Fruit fly (Drosophila melanogaster) whole organism, prepupa: ENCODE data around the gene CG11498.

Experiments used
- CG10669 ChIP-seq: fragments of 200-800 bp; sonication (Bioruptor generic); optimal IDR thresholded peaks from 3 replicates; lab custom pipeline; 2018; ENCODE audit warnings: missing biosample characterization, mild to moderate bottlenecking, missing genetic modification characterization, moderate library complexity
- CG11294 ChIP-seq: fragments of 200-800 bp; sonication (Bioruptor generic); IDR thresholded peaks from 2 replicates; pipeline ENCODE4 v1.3.6; 2022; ENCODE audit warnings: missing biosample characterization, missing genetic modification characterization
- CG11762 ChIP-seq: fragments of 200-800 bp; sonication (Bioruptor generic); optimal IDR thresholded peaks from 3 replicates; lab custom pipeline; 2016; ENCODE audit warnings: missing biosample characterization, missing genetic modification characterization; ENCODE audit not compliant: insufficient read depth
- CG11902 ChIP-seq: fragments of 200-800 bp; sonication (Bioruptor generic); optimal IDR thresholded peaks from 3 replicates; lab custom pipeline; 2016; ENCODE audit warnings: missing biosample characterization, missing genetic modification characterization
- CG15336 ChIP-seq: fragments of 200-800 bp; sonication (Bioruptor generic); IDR thresholded peaks from 2 replicates; pipeline ENCODE4 v1.3.6; 2022; ENCODE audit warnings: missing biosample characterization, missing genetic modification characterization
- CG1621 ChIP-seq: fragments of 200-800 bp; sonication (Bioruptor generic); optimal IDR thresholded peaks from 3 replicates; lab custom pipeline; 2018; ENCODE audit warnings: missing biosample characterization, mild to moderate bottlenecking, missing genetic modification characterization
- CG3032 ChIP-seq: fragments of 200-800 bp; optimal IDR thresholded peaks from 2 replicates; lab custom pipeline; 2019; ENCODE audit warnings: missing biosample characterization, mild to moderate bottlenecking, missing genetic modification characterization, moderate library complexity
- CG31627 ChIP-seq: fragments of 200-800 bp; sonication (Bioruptor generic); optimal IDR thresholded peaks from 3 replicates; lab custom pipeline; 2016; ENCODE audit warnings: missing biosample characterization, missing genetic modification characterization
- CG32006 ChIP-seq: fragments of 200-800 bp; sonication (Bioruptor generic); optimal IDR thresholded peaks from 3 replicates; lab custom pipeline; 2017; ENCODE audit warnings: missing biosample characterization, mild to moderate bottlenecking, missing genetic modification characterization
- CG3919 ChIP-seq: fragments of 200-800 bp; sonication (Bioruptor generic); optimal IDR thresholded peaks from 3 replicates; lab custom pipeline; 2016; ENCODE audit warnings: missing biosample characterization, missing genetic modification characterization
- CG4318 ChIP-seq: fragments of 200-800 bp; sonication (Bioruptor generic); optimal IDR thresholded peaks from 3 replicates; lab custom pipeline; 2017; ENCODE audit warnings: missing biosample characterization, mild to moderate bottlenecking, missing genetic modification characterization
- CG6276 ChIP-seq: fragments of 200-800 bp; sonication (Bioruptor generic); optimal IDR thresholded peaks from 2 replicates; lab custom pipeline; 2017; ENCODE audit warnings: missing biosample characterization, mild to moderate bottlenecking, missing genetic modification characterization
- CG6792 ChIP-seq: fragments of 200-800 bp; sonication (Bioruptor generic); optimal IDR thresholded peaks from 3 replicates; lab custom pipeline; 2016; ENCODE audit warnings: missing biosample characterization, missing genetic modification characterization
- CG6808 ChIP-seq: fragments of 200-800 bp; sonication (Bioruptor generic); optimal IDR thresholded peaks from 3 replicates; lab custom pipeline; 2017; ENCODE audit warnings: missing biosample characterization, missing genetic modification characterization, mild to moderate bottlenecking, moderate library complexity, missing genetic modification reagents
- CG6854 ChIP-seq: fragments of 200-800 bp; sonication (Bioruptor generic); optimal IDR thresholded peaks from 2 replicates; lab custom pipeline; 2017; ENCODE audit warnings: missing biosample characterization, mild to moderate bottlenecking, missing genetic modification characterization
- CG7368 ChIP-seq: fragments of 200-800 bp; sonication (Bioruptor generic); optimal IDR thresholded peaks from 3 replicates; lab custom pipeline; 2016; ENCODE audit warnings: missing biosample characterization, missing genetic modification characterization
- CG8119 ChIP-seq: fragments of 200-800 bp; sonication (Bioruptor generic); IDR thresholded peaks from 3 replicates; pipeline ENCODE4 v1.3.6; 2022; ENCODE audit warnings: missing biosample characterization, missing genetic modification characterization
- CG8319 ChIP-seq: fragments of 200-800 bp; sonication (Bioruptor generic); optimal IDR thresholded peaks from 3 replicates; lab custom pipeline; 2016; ENCODE audit warnings: missing biosample characterization, missing genetic modification characterization
- CG9139 ChIP-seq: fragments of 200-800 bp; sonication (Bioruptor generic); optimal IDR thresholded peaks from 3 replicates; lab custom pipeline; 2017; ENCODE audit warnings: missing biosample characterization, mild to moderate bottlenecking, missing genetic modification characterization
- Eip78C ChIP-seq: fragments of 200-800 bp; sonication (Bioruptor generic); peaks from one replicate; lab custom pipeline; 2016; ENCODE audit warnings: missing biosample characterization, missing genetic modification characterization
- Eip93F ChIP-seq: fragments of 200-800 bp; sonication (Bioruptor generic); optimal IDR thresholded peaks from 2 replicates; lab custom pipeline; 2016; ENCODE audit warnings: missing biosample characterization, mild to moderate bottlenecking, missing genetic modification characterization
- Ets21C ChIP-seq: fragments of 200-800 bp; sonication (Bioruptor generic); optimal IDR thresholded peaks from 3 replicates; lab custom pipeline; 2016; ENCODE audit warnings: missing biosample characterization, missing genetic modification characterization
- Gug ChIP-seq: fragments of 200-800 bp; sonication (Bioruptor generic); IDR thresholded peaks from 2 replicates; pipeline ENCODE4 v1.3.6; 2022; ENCODE audit warnings: missing biosample characterization, missing genetic modification characterization
- Hr38 ChIP-seq: sonication (Bioruptor generic); optimal IDR thresholded peaks from 2 replicates; lab custom pipeline; 2016; ENCODE audit warnings: missing biosample characterization, missing genetic modification characterization
- Hr39 ChIP-seq: fragments of 200-800 bp; sonication (Bioruptor generic); optimal IDR thresholded peaks from 2 replicates; lab custom pipeline; 2016; ENCODE audit warnings: missing biosample characterization, missing genetic modification characterization
- Hr4 ChIP-seq: fragments of 200-800 bp; sonication (Bioruptor generic); optimal IDR thresholded peaks from 3 replicates; lab custom pipeline; 2016; ENCODE audit warnings: missing biosample characterization, missing genetic modification characterization
- Lpt ChIP-seq: fragments of 200-800 bp; sonication (Bioruptor generic); optimal IDR thresholded peaks from 3 replicates; lab custom pipeline; 2016; ENCODE audit warnings: missing biosample characterization, missing genetic modification characterization
- Met ChIP-seq: fragments of 200-800 bp; sonication (Bioruptor generic); optimal IDR thresholded peaks from 3 replicates; lab custom pipeline; 2016; ENCODE audit warnings: missing biosample characterization, missing genetic modification characterization
- OdsH ChIP-seq: fragments of 200-800 bp; sonication (Bioruptor generic); optimal IDR thresholded peaks from 3 replicates; lab custom pipeline; 2016; ENCODE audit warnings: missing biosample characterization, missing genetic modification characterization
- Smox ChIP-seq: fragments of 200-800 bp; sonication (Bioruptor generic); optimal IDR thresholded peaks from 3 replicates; lab custom pipeline; 2016; ENCODE audit warnings: missing biosample characterization, missing genetic modification characterization
- Sox14 ChIP-seq: fragments of 200-800 bp; sonication (Bioruptor generic); optimal IDR thresholded peaks from 3 replicates; lab custom pipeline; 2016; ENCODE audit warnings: missing biosample characterization, missing genetic modification characterization
- acj6 ChIP-seq: fragments of 200-800 bp; sonication (Bioruptor generic); optimal IDR thresholded peaks from 3 replicates; lab custom pipeline; 2016; ENCODE audit warnings: missing biosample characterization, missing genetic modification characterization
- cyc ChIP-seq: fragments of 200-800 bp; sonication (Bioruptor generic); optimal IDR thresholded peaks from 3 replicates; lab custom pipeline; 2016; ENCODE audit warnings: missing biosample characterization, missing genetic modification characterization
- dac ChIP-seq: fragments of 200-800 bp; sonication (Bioruptor generic); optimal IDR thresholded peaks from 2 replicates; lab custom pipeline; 2017; ENCODE audit warnings: missing biosample characterization, mild to moderate bottlenecking, missing genetic modification characterization
- dsx ChIP-seq: fragments of 200-800 bp; optimal IDR thresholded peaks from 3 replicates; lab custom pipeline; 2019; ENCODE audit warnings: missing biosample characterization, mild to moderate bottlenecking, missing genetic modification characterization, moderate library complexity; ENCODE audit not compliant: poor library complexity, severe bottlenecking
- eg ChIP-seq: fragments of 200-800 bp; sonication (Bioruptor generic); IDR thresholded peaks from 3 replicates; pipeline ENCODE4 v1.3.6; 2022; ENCODE audit warnings: missing biosample characterization, missing genetic modification characterization
- esn ChIP-seq: fragments of 200-800 bp; sonication (Bioruptor generic); optimal IDR thresholded peaks from 2 replicates; lab custom pipeline; 2016; ENCODE audit warnings: missing biosample characterization, mild to moderate bottlenecking, missing genetic modification characterization, moderate library complexity
- fd59A ChIP-seq: fragments of 200-800 bp; sonication (Bioruptor generic); optimal IDR thresholded peaks from 2 replicates; lab custom pipeline; 2017; ENCODE audit warnings: missing biosample characterization, mild to moderate bottlenecking, missing genetic modification characterization, missing genetic modification reagents
- fd85E ChIP-seq: fragments of 200-800 bp; sonication (Bioruptor generic); optimal IDR thresholded peaks from 3 replicates; lab custom pipeline; 2016; ENCODE audit warnings: missing biosample characterization, missing genetic modification characterization
- fkh ChIP-seq: fragments of 200-800 bp; sonication (Bioruptor generic); optimal IDR thresholded peaks from 3 replicates; lab custom pipeline; 2017; ENCODE audit warnings: missing biosample characterization, mild to moderate bottlenecking, missing genetic modification characterization, moderate library complexity
- lz ChIP-seq: fragments of 200-800 bp; sonication (Bioruptor generic); optimal IDR thresholded peaks from 3 replicates; lab custom pipeline; 2016; ENCODE audit warnings: missing biosample characterization, missing genetic modification characterization
- net ChIP-seq: fragments of 200-800 bp; sonication (Bioruptor generic); optimal IDR thresholded peaks from 3 replicates; lab custom pipeline; 2016; ENCODE audit warnings: missing biosample characterization, missing genetic modification characterization
- pdm3 ChIP-seq: fragments of 200-800 bp; sonication (Bioruptor generic); optimal IDR thresholded peaks from 3 replicates; lab custom pipeline; 2016; ENCODE audit warnings: missing biosample characterization, missing genetic modification characterization
- salr ChIP-seq, 2 experiments: fragments of 200-800 bp; sonication (Bioruptor generic); optimal IDR thresholded peaks; 3 replicates each; lab custom pipeline; 2016 to 2018; ENCODE audit warnings: missing biosample characterization in 2 of 2, missing genetic modification characterization in 2 of 2, mild to moderate bottlenecking in 1 of 2
- spab ChIP-seq: fragments of 200-800 bp; sonication (Bioruptor generic); optimal IDR thresholded peaks from 2 replicates; lab custom pipeline; 2017; ENCODE audit warnings: missing biosample characterization, mild to moderate bottlenecking, missing genetic modification characterization, missing genetic modification reagents
- svp ChIP-seq: fragments of 200-800 bp; sonication (Bioruptor generic); peaks from one replicate; lab custom pipeline; 2016; ENCODE audit warnings: missing biosample characterization, missing genetic modification characterization
- vri ChIP-seq: fragments of 200-800 bp; sonication (Bioruptor generic); optimal IDR thresholded peaks from 3 replicates; lab custom pipeline; 2016; ENCODE audit warnings: missing biosample characterization, mild to moderate bottlenecking, missing genetic modification characterization

CG11498 gene

dm6 chr3R:30195606-30196049, 35.4 kb upstream of the CG11498 start (continued):
- no peak for TF ChIP-seq CG7368
- TF ChIP-seq svp (GFP tag; lab: Kevin White, UChicago): peak; percentile 83
- TF ChIP-seq CG32006 (GFP tag; lab: Kevin White, UChicago): peak; percentile 23
- peak; percentile 5 for TF ChIP-seq acj6 (GFP tag; lab: Kevin White, UChicago)
- no peak for TF ChIP-seq cyc
- no peak for TF ChIP-seq Smox
- no peak for TF ChIP-seq salr (GFP tag; optimal IDR thresholded peaks at IDR 0.05; lab: Kevin White, UChicago)
- TF ChIP-seq CG15336: peak; percentile 34; the same call in 1 of the 2 replicates
- TF ChIP-seq Met (GFP tag; lab: Kevin White, UChicago): no peak
- no peak for TF ChIP-seq CG6792 (GFP tag; lab: Kevin White, UChicago)
- TF ChIP-seq lz (GFP tag; lab: Kevin White, UChicago): peak; percentile 44
- TF ChIP-seq Gug (GFP tag; lab: Robert Waterston, UW): 0 out of 2 replicates have a peak, but pooled peaks have one; percentile 30
- peak; percentile 17 for TF ChIP-seq OdsH
- no peak for TF ChIP-seq CG6276
- no peak for TF ChIP-seq CG9139
- no peak for TF ChIP-seq CG10669
- no peak for TF ChIP-seq dac (GFP tag; lab: Kevin White, UChicago)
- no peak for TF ChIP-seq Hr4 (GFP tag; lab: Kevin White, UChicago)
- peak; percentile 12 for TF ChIP-seq CG3919 (GFP tag; lab: Kevin White, UChicago)
- peak; percentile 26 for TF ChIP-seq CG3032 (tag; lab: Kevin White, UChicago)
- no peak for TF ChIP-seq vri
- no peak for TF ChIP-seq Eip93F (GFP tag; lab: Kevin White, UChicago)
- TF ChIP-seq Hr38 (GFP tag; lab: Kevin White, UChicago): no peak
- TF ChIP-seq Hr39 (GFP tag; lab: Kevin White, UChicago): peak; percentile 26
- TF ChIP-seq fd85E (GFP tag; lab: Kevin White, UChicago): no peak
- peak; percentile 68 for TF ChIP-seq eg (GFP tag; lab: Robert Waterston, UW)
- no peak for TF ChIP-seq CG4318
- no peak for TF ChIP-seq dsx (GFP tag; lab: Kevin White, UChicago)

- TF ChIP-seq fd59A (GFP tag; lab: Kevin White, UChicago) (no peak), esn (GFP tag; lab: Kevin White, UChicago) (no peak), Met (GFP tag; lab: Kevin White, UChicago) (no peak), Sox14 (GFP tag; lab: Kevin White, UChicago) (no peak), CG11902 (no peak), fkh (GFP tag; lab: Kevin White, UChicago) (peak; percentile 44), spab (GFP tag; lab: Kevin White, UChicago) (no peak), cyc (no peak)
Measured at dm6 chr3R:30193826-30194225, 33.6 kb upstream of the CG11498 start.

- TF ChIP-seq Eip93F (GFP tag; lab: Kevin White, UChicago) (no peak), CG6854 (GFP tag; lab: Kevin White, UChicago) (no peak), CG9139 (no peak), CG31627 (GFP tag; lab: Kevin White, UChicago) (peak; percentile 84), spab (GFP tag; lab: Kevin White, UChicago) (peak; percentile 30), Lpt (GFP tag; lab: Kevin White, UChicago) (no peak), OdsH (peak; percentile 67), Met (GFP tag; lab: Kevin White, UChicago) (peak; percentile 69), Gug (GFP tag; lab: Robert Waterston, UW) (no peak), pdm3 (peak; percentile 73), Ets21C (GFP tag; lab: Kevin White, UChicago) (peak; percentile 63), CG8119 (GFP tag; lab: Robert Waterston, UW) (peak; percentile 34; the same call in 1 of the 3 replicates), CG8319 (GFP tag; lab: Kevin White, UChicago) (peak; percentile 55), CG6792 (GFP tag; lab: Kevin White, UChicago) (peak; percentile 66), net (GFP tag; lab: Kevin White, UChicago) (peak; percentile 71), dsx (GFP tag; lab: Kevin White, UChicago) (no peak), CG6808 (peak; percentile 15), CG1621 (tag; lab: Kevin White, UChicago) (no peak), CG6276 (peak; percentile 26), Smox (peak; percentile 72), lz (GFP tag; lab: Kevin White, UChicago) (peak; percentile 78), CG11294 (no peak), svp (GFP tag; lab: Kevin White, UChicago) (peak; percentile 95), cyc (peak; percentile 74), CG11762 (peak; percentile 26), Hr38 (GFP tag; lab: Kevin White, UChicago) (no peak), Hr39 (GFP tag; lab: Kevin White, UChicago) (peak; percentile 81), Eip78C (GFP tag; lab: Kevin White, UChicago) (peak; percentile 94)
Measured at dm6 chr3R:30191462-30191874, 31.2 kb upstream of the CG11498 start.
